Worm (Caenorhabditis elegans): ENCODE results near the gene F56D6.22.

ce11 chrIV:3909114-3909513, 1.7 kb upstream of the F56D6.22 start, which contains the start of gene F56D6.13:
- TF ChIP-seq ceh-90 (tag; optimal IDR thresholded peaks at IDR 0.05), result no peak
- no peak for TF ChIP-seq ama-1 (optimal IDR thresholded peaks at IDR 0.05)
- TF ChIP-seq ceh-88 (GFP tag; IDR thresholded peaks at IDR 0.05), result no peak
- no peak for TF ChIP-seq unc-130 (tag; optimal IDR thresholded peaks at IDR 0.05)
- no peak for TF ChIP-seq unc-30 (tag; optimal IDR thresholded peaks at IDR 0.05)

Data from whole organism, L1 larva.